Worm (Caenorhabditis elegans): ENCODE data around the gene str-146.

Gene str-146

DNA sequence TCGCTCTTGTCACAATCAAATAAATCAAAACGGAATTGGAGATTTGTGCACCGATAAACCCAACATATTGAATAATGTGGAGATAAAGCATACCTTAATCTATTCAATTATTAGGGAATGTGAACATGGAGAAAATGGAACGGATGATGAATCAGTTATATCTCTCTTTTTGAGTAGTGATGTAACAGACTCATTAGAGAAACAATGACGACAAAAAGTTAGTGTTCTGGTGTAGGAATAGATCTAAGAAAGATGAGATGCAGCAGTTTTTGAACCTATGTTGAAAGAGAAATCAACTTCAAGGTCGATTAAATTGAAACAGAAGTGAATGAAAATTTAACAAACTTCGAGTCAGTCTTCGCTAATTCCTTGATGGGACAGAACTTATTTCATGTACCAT lies at the start of gene str-146:
TSS of gene str-146 (minus strand) at position 101 of the 400 bp plus-strand sequence.
- TF ChIP-seq him-1 (tag; optimal IDR thresholded peaks at IDR 0.05) (no peak), dao-5 (tag; optimal IDR thresholded peaks at IDR 0.05) (no peak), W03F9.2 (tag; optimal IDR thresholded peaks at IDR 0.05) (no peak)

DNA sequence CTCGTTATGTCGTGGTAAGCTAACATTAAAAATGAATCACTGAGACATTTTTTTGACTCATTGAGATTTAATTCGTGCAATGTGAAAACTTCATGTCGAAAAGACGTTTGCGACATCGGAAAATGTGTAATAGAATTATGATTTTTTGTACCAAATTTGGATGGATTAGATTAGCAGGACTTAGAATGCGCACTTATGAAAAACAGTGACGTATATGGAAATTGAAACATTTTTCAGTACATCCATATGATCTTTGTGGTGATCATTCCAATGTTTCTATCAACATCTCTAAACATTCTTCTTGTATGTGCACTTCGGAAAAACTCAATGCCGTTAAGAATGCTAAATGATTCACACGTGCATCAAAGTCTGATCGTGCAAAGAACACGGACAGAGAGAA lies 49.2 kb upstream of the str-146 start:
- TF ChIP-seq him-1 (tag; optimal IDR thresholded peaks at IDR 0.05) (no peak), W03F9.2 (tag; optimal IDR thresholded peaks at IDR 0.05) (no peak), dao-5 (tag; optimal IDR thresholded peaks at IDR 0.05) (no peak)

- no peak for TF ChIP-seq dao-5 (tag; optimal IDR thresholded peaks at IDR 0.05)
- no peak for TF ChIP-seq him-1 (tag; optimal IDR thresholded peaks at IDR 0.05)
- no peak for TF ChIP-seq W03F9.2 (tag; optimal IDR thresholded peaks at IDR 0.05)
These were observed 48.3 kb upstream of the str-146 start, which contains the start of gene D1014.2 for ce11 chrV:8143605-8144004. Gene D1014.2 (plus strand): TSS chrV:8143905.

- no peak for TF ChIP-seq him-1 (tag; optimal IDR thresholded peaks at IDR 0.05)
- no peak for TF ChIP-seq dao-5 (tag; optimal IDR thresholded peaks at IDR 0.05)
- TF ChIP-seq W03F9.2 (tag; optimal IDR thresholded peaks at IDR 0.05) = no peak
These were observed 37.6 kb upstream of the str-146 start, which contains the start of gene D1014.4 for ce11 chrV:8132926-8133325. Gene D1014.4 (plus strand): TSS chrV:8133226.

- TF ChIP-seq W03F9.2 (tag; optimal IDR thresholded peaks at IDR 0.05) (no peak), him-1 (tag; optimal IDR thresholded peaks at IDR 0.05) (no peak), dao-5 (tag; optimal IDR thresholded peaks at IDR 0.05) (no peak)
These were observed 36.4 kb upstream of the str-146 start for ce11 chrV:8131628-8132027.

- TF ChIP-seq dao-5 (tag; optimal IDR thresholded peaks at IDR 0.05) = no peak
- TF ChIP-seq him-1 (tag; optimal IDR thresholded peaks at IDR 0.05) = no peak
- no peak for TF ChIP-seq W03F9.2 (tag; optimal IDR thresholded peaks at IDR 0.05)
These were observed 35.5 kb upstream of the str-146 start for ce11 chrV:8130812-8131211.

ce11 chrV:8130149-8130661 lies 34.9 kb upstream of the str-146 start, which contains the start of gene snap-1:
Gene snap-1 (plus strand): TSS chrV:8130611.
- no peak for TF ChIP-seq dao-5 (tag; optimal IDR thresholded peaks at IDR 0.05)
- peak; percentile 13 for TF ChIP-seq him-1 (tag; optimal IDR thresholded peaks at IDR 0.05)

- peak; percentile 36 for TF ChIP-seq W03F9.2 (tag; optimal IDR thresholded peaks at IDR 0.05)
- TF ChIP-seq him-1 (tag; optimal IDR thresholded peaks at IDR 0.05) = no peak
These were observed 34.4 kb upstream of the str-146 start for ce11 chrV:8129719-8130118.

DNA sequence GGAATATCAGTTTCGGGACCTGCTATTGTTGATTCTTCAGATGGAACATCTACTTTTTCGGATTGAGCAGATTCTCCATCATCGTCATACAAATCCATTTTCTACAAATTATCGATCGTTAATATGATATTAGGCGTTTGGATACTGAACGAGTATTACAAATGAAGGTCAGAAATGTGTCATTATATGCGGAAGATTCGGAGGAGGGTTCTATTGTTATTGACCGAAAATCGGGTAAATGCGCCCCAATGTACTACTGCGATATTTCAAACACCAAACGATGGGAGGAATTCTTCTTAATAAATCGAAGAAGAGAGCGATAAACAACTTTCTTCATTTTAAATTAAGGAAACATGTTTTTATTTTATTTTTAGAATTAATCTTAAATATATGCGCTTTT lies 34.0 kb upstream of the str-146 start, which contains the start of gene spr-1:
TSS of gene spr-1 (minus strand) at position 101 of the 400 bp plus-strand sequence.
- TF ChIP-seq him-1 (tag; optimal IDR thresholded peaks at IDR 0.05) = no peak
- TF ChIP-seq dao-5 (tag; optimal IDR thresholded peaks at IDR 0.05) = no peak
- TF ChIP-seq W03F9.2 (tag; optimal IDR thresholded peaks at IDR 0.05) = no peak

- TF ChIP-seq him-1 (tag; optimal IDR thresholded peaks at IDR 0.05) (no peak), dao-5 (tag; optimal IDR thresholded peaks at IDR 0.05) (no peak)
These were observed 28.1 kb upstream of the str-146 start, which contains the start of gene D1014.5 for ce11 chrV:8123384-8123783. Gene D1014.5 (plus strand): TSS chrV:8123684.

DNA sequence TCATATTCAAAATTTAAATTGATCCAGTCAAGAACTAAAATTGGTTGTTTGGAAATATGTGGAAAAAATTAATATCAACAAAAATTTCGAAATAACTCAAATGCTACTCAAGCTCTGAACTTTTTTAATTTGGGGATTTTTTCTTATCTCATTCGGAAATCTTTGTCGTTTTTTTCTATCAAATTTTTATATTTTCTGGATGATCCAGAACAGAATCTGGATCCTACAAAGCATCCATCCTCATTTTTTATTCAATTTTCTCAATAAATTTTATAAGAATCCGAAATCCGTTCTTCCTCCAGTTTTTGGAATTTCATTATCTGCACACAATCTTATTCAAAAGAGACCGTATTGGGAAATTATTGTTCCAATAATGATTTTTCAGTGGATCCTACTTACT lies 25.6 kb upstream of the str-146 start, which contains the start of gene D1014.6:
TSS of gene D1014.6 (plus strand) at position 301 of the 400 bp plus-strand sequence.
- TF ChIP-seq dao-5 (tag; optimal IDR thresholded peaks at IDR 0.05) = no peak
- TF ChIP-seq him-1 (tag; optimal IDR thresholded peaks at IDR 0.05) = no peak
- TF ChIP-seq W03F9.2 (tag; optimal IDR thresholded peaks at IDR 0.05) = no peak

DNA sequence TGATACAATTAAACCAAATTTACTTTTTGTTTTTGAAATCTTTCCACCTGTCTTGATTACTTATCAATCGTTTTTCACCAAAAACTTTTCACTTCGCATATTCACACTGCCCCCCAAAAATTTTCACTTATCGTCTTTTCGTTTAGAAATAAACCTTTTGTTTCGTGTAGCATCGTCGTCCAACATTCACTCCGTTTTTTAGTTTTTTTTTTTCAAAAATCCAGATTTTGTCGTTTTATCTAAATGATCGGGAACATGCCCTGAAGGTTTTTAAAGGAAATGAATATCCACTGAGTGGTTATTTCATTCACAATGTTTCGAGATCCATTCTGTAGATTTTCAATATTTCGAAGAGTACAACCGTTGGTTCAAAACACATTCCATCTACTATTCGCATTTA lies 22.7 kb upstream of the str-146 start, which contains the start of gene D1014.7:
TSS of gene D1014.7 (plus strand) at position 301 of the 400 bp plus-strand sequence.
- TF ChIP-seq him-1 (tag; optimal IDR thresholded peaks at IDR 0.05) (no peak), dao-5 (tag; optimal IDR thresholded peaks at IDR 0.05) (no peak), W03F9.2 (tag; optimal IDR thresholded peaks at IDR 0.05) (no peak)

DNA sequence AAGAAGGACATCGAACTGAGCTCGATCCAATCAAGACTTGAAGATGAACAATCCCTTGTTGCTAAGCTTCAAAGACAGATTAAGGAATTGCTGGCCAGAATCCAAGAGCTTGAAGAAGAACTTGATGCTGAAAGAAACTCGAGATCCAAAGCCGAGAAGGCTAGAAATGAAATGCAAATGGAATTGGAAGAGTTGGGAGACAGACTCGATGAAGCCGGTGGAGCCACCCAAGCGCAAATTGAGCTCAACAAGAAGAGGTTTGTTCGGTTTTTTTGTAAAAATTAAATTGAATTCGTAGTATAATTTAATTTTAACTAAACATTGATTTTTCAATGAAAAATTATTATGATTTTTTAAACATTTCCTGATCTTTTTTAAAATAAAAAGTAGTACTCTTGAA lies 19.3 kb upstream of the str-146 start:
- TF ChIP-seq W03F9.2 (tag; optimal IDR thresholded peaks at IDR 0.05) (no peak), dao-5 (tag; optimal IDR thresholded peaks at IDR 0.05) (no peak), him-1 (tag; optimal IDR thresholded peaks at IDR 0.05) (no peak)

DNA sequence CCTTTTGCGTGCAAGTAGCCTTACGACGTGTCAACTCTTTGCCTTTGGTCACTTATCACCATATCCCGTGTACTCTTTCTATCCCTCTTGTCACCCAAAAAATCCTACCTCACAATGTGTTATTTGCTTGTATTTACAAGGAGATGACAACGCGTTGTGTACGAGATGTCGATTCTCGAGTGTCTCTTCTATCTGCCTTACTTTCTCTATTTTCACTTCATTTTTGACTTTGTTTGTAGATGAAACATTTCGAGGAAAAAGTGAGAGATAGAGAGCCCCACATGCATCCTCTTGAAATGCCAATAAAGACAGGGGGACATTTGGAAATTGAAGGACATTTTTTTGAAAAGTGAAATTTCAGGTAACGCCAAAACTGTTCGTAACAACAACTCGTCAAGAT lies 15.5 kb upstream of the str-146 start:
- no peak for TF ChIP-seq him-1 (tag; optimal IDR thresholded peaks at IDR 0.05)

DNA sequence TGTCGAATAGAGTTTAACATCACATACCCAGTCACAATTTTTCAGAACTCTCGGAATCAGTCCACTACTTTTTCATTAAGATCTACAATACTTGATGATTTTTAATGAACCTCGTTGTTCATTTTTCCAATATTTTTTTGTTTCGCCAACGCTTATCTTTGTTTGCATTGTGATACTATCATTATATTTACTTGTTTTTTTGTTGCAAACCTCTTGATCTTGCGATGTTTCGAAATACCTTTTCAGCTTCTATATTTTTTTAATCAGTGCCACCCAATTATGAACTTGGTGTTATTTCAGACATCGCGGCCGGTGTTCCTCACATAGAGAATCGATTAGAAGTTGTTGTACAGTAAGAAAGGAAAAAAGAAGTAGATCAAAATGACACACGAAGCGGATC lies 13.4 kb upstream of the str-146 start, which contains the start of gene myo-5:
TSS of gene myo-5 (plus strand) at position 301 of the 400 bp plus-strand sequence.
- no peak for TF ChIP-seq dao-5 (tag; optimal IDR thresholded peaks at IDR 0.05)
- no peak for TF ChIP-seq him-1 (tag; optimal IDR thresholded peaks at IDR 0.05)
- no peak for TF ChIP-seq W03F9.2 (tag; optimal IDR thresholded peaks at IDR 0.05)

Measured in whole organism, L4/young adult.